Worm (Caenorhabditis elegans) whole organism, L2 larva: ENCODE results near the gene sptl-2.

ENCODE experiments used
- lin-11 ChIP-seq: fragments of 150-350 bp; sonication (generic microtip); optimal IDR thresholded peaks from 2 replicates; lab custom pipeline; 2014; ENCODE audit warnings: missing biosample characterization, missing genetic modification characterization, inconsistent platforms, mixed read lengths
- lsy-2 ChIP-seq, 2 experiments: fragments of 150-350 bp in 1 of 2; sonication (generic microtip) in 1 of 2; optimal IDR thresholded peaks; 2 replicates each; lab custom pipeline; 2014 to 2017; ENCODE audit warnings: missing biosample characterization in 2 of 2, missing genetic modification characterization in 2 of 2
- mdl-1 ChIP-seq, 2 experiments: fragments of 150-350 bp in 1 of 2; sonication (generic microtip) in 1 of 2; optimal IDR thresholded peaks; 2 replicates each; lab custom pipeline; 2017; ENCODE audit warnings: missing biosample characterization in 2 of 2, missing genetic modification characterization in 2 of 2
- nhr-25 ChIP-seq: fragments of 150-350 bp; sonication (generic microtip); optimal IDR thresholded peaks from 3 replicates; lab custom pipeline; 2014; ENCODE audit warnings: missing biosample characterization, missing genetic modification characterization
- unc-62 ChIP-seq: fragments of 150-350 bp; optimal IDR thresholded peaks from 2 replicates; lab custom pipeline; 2014; ENCODE audit warnings: missing biosample characterization, missing genetic modification reagents, missing genetic modification characterization
- zag-1 ChIP-seq: fragments of 150-350 bp; optimal IDR thresholded peaks from 2 replicates; lab custom pipeline; 2014; ENCODE audit warnings: missing biosample characterization, missing genetic modification characterization
- ztf-4 ChIP-seq: fragments of 150-350 bp; optimal IDR thresholded peaks from 2 replicates; lab custom pipeline; 2014; ENCODE audit warnings: missing biosample characterization, missing genetic modification characterization

DNA sequence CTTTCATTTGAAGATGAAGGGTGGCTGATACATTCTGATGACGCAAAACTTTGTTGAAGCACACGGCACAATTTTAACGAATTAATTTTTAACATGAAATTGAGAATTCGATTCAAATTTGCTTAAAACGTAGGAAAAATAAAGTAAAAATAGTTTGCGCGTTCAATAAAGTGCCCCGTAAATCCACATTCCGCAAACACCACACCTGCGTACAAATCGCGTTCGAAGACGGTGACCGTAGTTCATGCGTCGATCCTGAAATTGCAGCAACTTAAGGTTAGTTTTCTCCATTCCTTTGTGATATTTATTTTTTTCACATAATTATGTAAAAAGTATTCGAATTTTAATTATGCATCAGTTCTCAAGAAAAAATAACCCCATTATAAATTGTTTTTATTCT, 7.7 kb downstream of the sptl-2 start, which contains the start of gene F43H9.3:
- peak in 1 of 2 experiments; percentile 88 for TF ChIP-seq lsy-2 (tag; optimal IDR thresholded peaks at IDR 0.05; lab: Kevin White, UChicago)
- TF ChIP-seq lin-11 (tag; lab: Kevin White, UChicago): no peak
- TF ChIP-seq unc-62: no peak
- no peak for TF ChIP-seq zag-1
- TF ChIP-seq mdl-1 (tag; optimal IDR thresholded peaks at IDR 0.05; lab: Kevin White, UChicago): no peak
- TF ChIP-seq ztf-4 (tag; lab: Kevin White, UChicago): no peak
- TF ChIP-seq nhr-25 (tag; lab: Kevin White, UChicago): no peak
